Worm (Caenorhabditis elegans): ENCODE data around the gene cht-2.
A peak's percentile ranks its signal among the peaks of the same experiment; 100 is the strongest.

Gene cht-2

ce11 chrII:8569038-8569977 is 48.6 kb downstream of the cht-2 start, which contains the start of the genes col-38 and rpl-5 (continued):
- TF ChIP-seq cey-2 (tag; optimal IDR thresholded peaks at IDR 0.05; ENCODE audit: borderline replicate concordance, insufficient read depth) (no peak), fos-1 (tag; optimal IDR thresholded peaks at IDR 0.05) (no peak), ztf-7 (tag; optimal IDR thresholded peaks at IDR 0.05) (no peak), zip-11 (GFP tag; IDR thresholded peaks at IDR 0.05) (no peak), tra-1 (GFP tag; IDR thresholded peaks at IDR 0.05) (no peak), zfp-3 (GFP tag; conservative IDR thresholded peaks at IDR 0.05) (0 out of 2 replicates have a peak, but pooled peaks have one; percentile 65), nhr-237 (tag; optimal IDR thresholded peaks at IDR 0.05) (no peak), ztf-11 (tag; optimal IDR thresholded peaks at IDR 0.05) (no peak), T20F7.1 (GFP tag; optimal IDR thresholded peaks at IDR 0.05) (no peak), rbr-2 (tag; optimal IDR thresholded peaks at IDR 0.05) (peak; percentile 87), lin-13 (GFP tag; optimal IDR thresholded peaks at IDR 0.05) (peak; percentile 72), ceh-44 (GFP tag; IDR thresholded peaks at IDR 0.05) (peak; percentile 49; the same call in 1 of the 2 replicates), mxl-2 (GFP tag; conservative IDR thresholded peaks at IDR 0.05) (no peak), nhr-25 (tag; optimal IDR thresholded peaks at IDR 0.05; ENCODE audit: borderline replicate concordance, insufficient read depth) (peak; percentile 34), spr-3 (GFP tag; optimal IDR thresholded peaks at IDR 0.05) (no peak), jun-1 (tag; optimal IDR thresholded peaks at IDR 0.05) (peak; percentile 0), F10B5.3 (tag; optimal IDR thresholded peaks at IDR 0.05) (no peak), F26F4.8 (GFP tag; conservative IDR thresholded peaks at IDR 0.05) (no peak), D1046.2 (GFP tag; IDR thresholded peaks at IDR 0.05) (no peak), ceh-82 (tag; optimal IDR thresholded peaks at IDR 0.05) (no peak), Y5F2A.4 (GFP tag; optimal IDR thresholded peaks at IDR 0.05) (no peak), zag-1 (tag; optimal IDR thresholded peaks at IDR 0.05) (no peak), lin-39 (tag; optimal IDR thresholded peaks at IDR 0.05) (no peak), mdt-29 (GFP tag; IDR thresholded peaks at IDR 0.05) (no peak), mxl-3 (GFP tag; optimal IDR thresholded peaks at IDR 0.05) (peak; percentile 67), ceh-28 (tag; optimal IDR thresholded peaks at IDR 0.05) (no peak), egl-43 (GFP tag; IDR thresholded peaks at IDR 0.05) (no peak), saeg-2 (GFP tag; IDR thresholded peaks at IDR 0.05) (no peak), madf-9 (GFP tag; conservative IDR thresholded peaks at IDR 0.05) (no peak), nhr-28 (tag; optimal IDR thresholded peaks at IDR 0.05) (peak; percentile 85), hif-1 (tag; optimal IDR thresholded peaks at IDR 0.05) (peak in 1 of 2 experiments; percentile 78), zip-2 (tag; optimal IDR thresholded peaks at IDR 0.05) (peak; percentile 7), daf-19 (GFP tag; conservative IDR thresholded peaks at IDR 0.05) (0 out of 2 replicates have a peak, but pooled peaks have one; percentile 51), nhr-42 (GFP tag; IDR thresholded peaks at IDR 0.05) (peak; percentile 23; the same call in 1 of the 2 replicates), madf-5 (GFP tag; IDR thresholded peaks at IDR 0.05) (no peak), mdl-1 (tag; optimal IDR thresholded peaks at IDR 0.05) (peak in 1 of 2 experiments; percentile 19), duxl-1 (tag; optimal IDR thresholded peaks at IDR 0.05; ENCODE audit: poor library complexity) (peak; percentile 53), ceh-62 (tag; optimal IDR thresholded peaks at IDR 0.05) (no peak), dve-1 (tag; optimal IDR thresholded peaks at IDR 0.05; ENCODE audit: insufficient read depth) (peak; percentile 90), nhr-77 (tag; optimal IDR thresholded peaks at IDR 0.05) (peak; percentile 93), pqm-1 (tag; optimal IDR thresholded peaks at IDR 0.05) (no peak), lsy-2 (tag; optimal IDR thresholded peaks at IDR 0.05) (peak; percentile 89 to 98), skn-1 (tag; optimal IDR thresholded peaks at IDR 0.05) (no peak), lim-7 (GFP tag; IDR thresholded peaks at IDR 0.05) (no peak), T26A8.4 (GFP tag; IDR thresholded peaks at IDR 0.05) (peak; percentile 69), sdz-12 (GFP tag; optimal IDR thresholded peaks at IDR 0.05) (no peak), nhr-6 (tag; optimal IDR thresholded peaks at IDR 0.05) (peak; percentile 88), nhr-10 (tag; optimal IDR thresholded peaks at IDR 0.05) (no peak), nhr-41 (GFP tag; IDR thresholded peaks at IDR 0.05) (no peak)

All from whole organism, L4 larva.